Worm (Caenorhabditis elegans) whole organism, young adult: ENCODE measurements around the gene C34H4.5.
A peak's percentile ranks its signal among the peaks of the same experiment; 100 is the strongest.

ENCODE experiments used
- B0261.1 ChIP-seq: sonication (generic microtip); optimal IDR thresholded peaks from 2 replicates; lab custom pipeline; 2016; ENCODE audit warnings: mild to moderate bottlenecking, missing genetic modification characterization, moderate library complexity, missing compliant biosample characterization
- F33H1.4 ChIP-seq: fragments of 200-800 bp; sonication (Bioruptor generic); IDR thresholded peaks from 2 replicates; pipeline ENCODE4 v1.3.6; 2022; ENCODE audit warnings: missing genetic modification reagents, missing genetic modification characterization, missing compliant biosample characterization
- F57C9.4 ChIP-seq: sonication (generic microtip); optimal IDR thresholded peaks from 2 replicates; lab custom pipeline; 2017; ENCODE audit warnings: mild to moderate bottlenecking, missing genetic modification characterization, missing compliant biosample characterization
- K11D2.4 ChIP-seq: fragments of 200-800 bp; sonication (Bioruptor generic); IDR thresholded peaks from 2 replicates; pipeline ENCODE4 v1.3.6; 2022; ENCODE audit warnings: missing genetic modification reagents, missing genetic modification characterization, missing compliant biosample characterization
- K12H6.12 ChIP-seq: fragments of 200-800 bp; sonication (Bioruptor generic); optimal IDR thresholded peaks from 2 replicates; lab custom pipeline; 2018; ENCODE audit warnings: mild to moderate bottlenecking, missing genetic modification characterization, missing compliant biosample characterization
- T26A5.8 ChIP-seq: sonication (generic microtip); optimal IDR thresholded peaks from 2 replicates; lab custom pipeline; 2016; ENCODE audit warnings: missing genetic modification characterization, missing compliant biosample characterization
- Y53G8AR.9 ChIP-seq: fragments of 200-800 bp; sonication (Bioruptor generic); conservative IDR thresholded peaks from 2 replicates; pipeline ENCODE4 v1.3.6; 2022; ENCODE audit warnings: missing genetic modification reagents, missing genetic modification characterization, missing compliant biosample characterization
- Y67H2A.10 ChIP-seq: fragments of 200-800 bp; sonication (Bioruptor generic); conservative IDR thresholded peaks from 2 replicates; pipeline ENCODE4 v1.3.6; 2022; ENCODE audit warnings: missing genetic modification reagents, missing genetic modification characterization, missing compliant biosample characterization
- akir-1 ChIP-seq: fragments of 200-800 bp; sonication (Bioruptor generic); optimal IDR thresholded peaks from 2 replicates; lab custom pipeline; 2018; ENCODE audit warnings: mild to moderate bottlenecking, missing genetic modification characterization, moderate library complexity, missing compliant biosample characterization
- aptf-2 ChIP-seq: fragments of 200-800 bp; sonication (Bioruptor generic); conservative IDR thresholded peaks from 2 replicates; pipeline ENCODE4 v1.3.6; 2022; ENCODE audit warnings: missing genetic modification reagents, missing genetic modification characterization, missing compliant biosample characterization
- athp-1 ChIP-seq: sonication (generic microtip); optimal IDR thresholded peaks from 2 replicates; lab custom pipeline; 2017; ENCODE audit warnings: mild to moderate bottlenecking, missing genetic modification characterization, missing compliant biosample characterization
- attf-5 ChIP-seq: fragments of 200-800 bp; sonication (Bioruptor generic); optimal IDR thresholded peaks from 2 replicates; lab custom pipeline; 2018; ENCODE audit warnings: mild to moderate bottlenecking, missing genetic modification characterization, missing compliant biosample characterization
- bed-1 ChIP-seq: fragments of 200-800 bp; sonication (Bioruptor generic); IDR thresholded peaks from 2 replicates; pipeline ENCODE4 v1.3.6; 2022; ENCODE audit warnings: missing genetic modification reagents, missing genetic modification characterization, missing compliant biosample characterization
- bed-2 ChIP-seq: fragments of 200-800 bp; sonication (Bioruptor generic); IDR thresholded peaks from 2 replicates; pipeline ENCODE4 v1.3.6; 2022; ENCODE audit warnings: missing genetic modification reagents, missing genetic modification characterization, missing compliant biosample characterization
- cebp-1 ChIP-seq, 2 experiments: fragments of 200-800 bp in 1 of 2; sonication (Bioruptor generic) in 1 of 2; sonication (generic microtip) in 1 of 2; IDR thresholded peaks in 1 of 2; optimal IDR thresholded peaks in 1 of 2; 2 replicates each; pipeline versions ENCODE4 v1.3.6 to Lab custom; 2017 to 2022; ENCODE audit warnings: missing compliant biosample characterization in 2 of 2, missing genetic modification characterization in 2 of 2, mild to moderate bottlenecking in 1 of 2, missing genetic modification reagents in 1 of 2, moderate library complexity in 1 of 2
- ceh-27 ChIP-seq: fragments of 200-800 bp; sonication (Bioruptor generic); optimal IDR thresholded peaks from 2 replicates; lab custom pipeline; 2018; ENCODE audit warnings: mild to moderate bottlenecking, missing genetic modification characterization, moderate library complexity, missing compliant biosample characterization
- ceh-79 ChIP-seq: sonication (generic microtip); optimal IDR thresholded peaks from 2 replicates; lab custom pipeline; 2017; ENCODE audit warnings: mild to moderate bottlenecking, missing genetic modification characterization, missing compliant biosample characterization
- ceh-91 ChIP-seq: fragments of 200-800 bp; sonication (Bioruptor generic); IDR thresholded peaks from 2 replicates; pipeline ENCODE4 v1.3.6; 2022; ENCODE audit warnings: missing genetic modification reagents, missing genetic modification characterization, missing compliant biosample characterization
- dox-1 ChIP-seq: fragments of 200-800 bp; sonication (Bioruptor generic); IDR thresholded peaks from 2 replicates; pipeline ENCODE4 v1.3.6; 2022; ENCODE audit warnings: missing genetic modification reagents, missing genetic modification characterization, missing compliant biosample characterization
- dpff-1 ChIP-seq: sonication (generic microtip); optimal IDR thresholded peaks from 2 replicates; lab custom pipeline; 2017; ENCODE audit warnings: mild to moderate bottlenecking, missing genetic modification characterization, missing compliant biosample characterization
- dpl-1 ChIP-seq: fragments of 150-350 bp; optimal IDR thresholded peaks from 2 replicates; lab custom pipeline; 2014; ENCODE audit warnings: missing biosample characterization, missing genetic modification reagents, missing genetic modification characterization
- efl-1 ChIP-seq: fragments of 150-350 bp; optimal IDR thresholded peaks from 2 replicates; lab custom pipeline; 2014; ENCODE audit warnings: missing biosample characterization, missing genetic modification reagents, missing genetic modification characterization
- fkh-3 ChIP-seq: sonication (generic microtip); optimal IDR thresholded peaks from 2 replicates; lab custom pipeline; 2016; ENCODE audit warnings: mild to moderate bottlenecking, missing genetic modification characterization, missing compliant biosample characterization
- gei-17 ChIP-seq: fragments of 200-800 bp; sonication (Bioruptor generic); optimal IDR thresholded peaks from 2 replicates; lab custom pipeline; 2018; ENCODE audit warnings: mild to moderate bottlenecking, missing genetic modification characterization, missing compliant biosample characterization
- hlh-12 ChIP-seq: sonication (generic microtip); optimal IDR thresholded peaks from 2 replicates; lab custom pipeline; 2016; ENCODE audit warnings: missing genetic modification characterization, missing compliant biosample characterization
- hmg-1.2 ChIP-seq: fragments of 200-800 bp; sonication (Bioruptor generic); IDR thresholded peaks from 2 replicates; pipeline ENCODE4 v1.3.6; 2022; ENCODE audit warnings: missing genetic modification reagents, missing genetic modification characterization, missing compliant biosample characterization
- lin-40 ChIP-seq: sonication (generic microtip); optimal IDR thresholded peaks from 2 replicates; lab custom pipeline; 2016; ENCODE audit warnings: missing genetic modification characterization, mild to moderate bottlenecking, missing compliant biosample characterization, missing genotype, missing genetic modification reagents
- lin-54 ChIP-seq: fragments of 200-800 bp; sonication (Bioruptor generic); optimal IDR thresholded peaks from 2 replicates; lab custom pipeline; 2018; ENCODE audit warnings: mild to moderate bottlenecking, missing genetic modification characterization, missing compliant biosample characterization
- lsl-1 ChIP-seq: fragments of 200-800 bp; sonication (Bioruptor generic); optimal IDR thresholded peaks from 2 replicates; lab custom pipeline; 2018; ENCODE audit warnings: mild to moderate bottlenecking, missing genetic modification characterization, moderate library complexity, missing compliant biosample characterization
- lsy-27 ChIP-seq: sonication (generic microtip); optimal IDR thresholded peaks from 2 replicates; lab custom pipeline; 2017; ENCODE audit warnings: missing genetic modification characterization, mild to moderate bottlenecking, missing compliant biosample characterization, antibody characterized with exemption, missing genotype, borderline replicate concordance; ENCODE audit not compliant: insufficient read depth
- madf-6 ChIP-seq: fragments of 200-800 bp; sonication (Bioruptor generic); IDR thresholded peaks from 2 replicates; pipeline ENCODE4 v1.3.6; 2022; ENCODE audit warnings: missing genetic modification reagents, missing genetic modification characterization, missing compliant biosample characterization
- madf-8 ChIP-seq: fragments of 200-800 bp; sonication (Bioruptor generic); conservative IDR thresholded peaks from 2 replicates; pipeline ENCODE4 v1.3.6; 2022; ENCODE audit warnings: missing genetic modification reagents, missing genetic modification characterization, missing compliant biosample characterization
- mcd-1 ChIP-seq: fragments of 200-800 bp; sonication (Bioruptor generic); IDR thresholded peaks from 2 replicates; pipeline ENCODE4 v1.3.6; 2022; ENCODE audit warnings: missing genetic modification reagents, missing genetic modification characterization, missing compliant biosample characterization
- nhr-179 ChIP-seq: sonication (generic microtip); optimal IDR thresholded peaks from 2 replicates; lab custom pipeline; 2016; ENCODE audit warnings: mild to moderate bottlenecking, missing genetic modification characterization, missing compliant biosample characterization
- rpc-1 ChIP-seq, 2 experiments: fragments of 150-350 bp in 1 of 2; sonication (generic microtip) in 1 of 2; optimal IDR thresholded peaks; 2 replicates each; lab custom pipeline; 2014 to 2018; ENCODE audit warnings: missing biosample characterization in 1 of 2, missing genetic modification characterization in 1 of 2, missing genetic modification reagents in 1 of 2, missing genotype in 1 of 2
- sea-2 ChIP-seq: fragments of 200-800 bp; sonication (Bioruptor generic); IDR thresholded peaks from 2 replicates; pipeline ENCODE4 v1.3.6; 2022; ENCODE audit warnings: missing genetic modification characterization, missing compliant biosample characterization
- snpc-3.4 ChIP-seq: sonication (generic microtip); optimal IDR thresholded peaks from 2 replicates; lab custom pipeline; 2017; ENCODE audit warnings: missing genetic modification characterization, mild to moderate bottlenecking, missing compliant biosample characterization, antibody characterized with exemption, moderate library complexity, missing genotype, missing genetic modification reagents
- snpc-4 ChIP-seq, 5 experiments: fragments of 150-350 bp in 1 of 5; sonication (generic microtip) in 4 of 5; optimal IDR thresholded peaks; 2 replicates each; lab custom pipeline; 2014 to 2018; ENCODE audit warnings: missing genetic modification characterization in 5 of 5, missing biosample characterization in 3 of 5, antibody characterized with exemption in 2 of 5, mild to moderate bottlenecking in 2 of 5, missing compliant biosample characterization in 2 of 5, missing genotype in 2 of 5, moderate library complexity in 2 of 5, missing genetic modification reagents in 1 of 5
- sptf-2 ChIP-seq: fragments of 200-800 bp; sonication (Bioruptor generic); optimal IDR thresholded peaks from 2 replicates; lab custom pipeline; 2018; ENCODE audit warnings: mild to moderate bottlenecking, missing genetic modification characterization, missing compliant biosample characterization
- tbp1 ChIP-seq: fragments of 200-800 bp; sonication (Bioruptor generic); optimal IDR thresholded peaks from 2 replicates; lab custom pipeline; 2018; ENCODE audit warnings: mild to moderate bottlenecking, missing genetic modification characterization, missing compliant biosample characterization
- tlf-1 ChIP-seq: fragments of 200-800 bp; sonication (Bioruptor generic); optimal IDR thresholded peaks from 2 replicates; lab custom pipeline; 2018; ENCODE audit warnings: mild to moderate bottlenecking, missing genetic modification characterization, missing compliant biosample characterization
- xnd-1 ChIP-seq: sonication (generic microtip); optimal IDR thresholded peaks from 2 replicates; lab custom pipeline; 2016; ENCODE audit warnings: missing genotype, missing genetic modification reagents, missing genetic modification characterization, missing compliant biosample characterization
- ztf-18 ChIP-seq: sonication (generic microtip); optimal IDR thresholded peaks from 2 replicates; lab custom pipeline; 2016; ENCODE audit warnings: missing genotype, mild to moderate bottlenecking, missing genetic modification characterization, missing compliant biosample characterization
- ztf-25 ChIP-seq: fragments of 200-800 bp; sonication (Bioruptor generic); IDR thresholded peaks from 2 replicates; pipeline ENCODE4 v1.3.6; 2022; ENCODE audit warnings: missing genetic modification reagents, missing genetic modification characterization, missing compliant biosample characterization
- ztf-26 ChIP-seq: sonication (generic microtip); optimal IDR thresholded peaks from 2 replicates; lab custom pipeline; 2017; ENCODE audit warnings: missing genetic modification characterization, missing compliant biosample characterization

C34H4.5 gene

DNA sequence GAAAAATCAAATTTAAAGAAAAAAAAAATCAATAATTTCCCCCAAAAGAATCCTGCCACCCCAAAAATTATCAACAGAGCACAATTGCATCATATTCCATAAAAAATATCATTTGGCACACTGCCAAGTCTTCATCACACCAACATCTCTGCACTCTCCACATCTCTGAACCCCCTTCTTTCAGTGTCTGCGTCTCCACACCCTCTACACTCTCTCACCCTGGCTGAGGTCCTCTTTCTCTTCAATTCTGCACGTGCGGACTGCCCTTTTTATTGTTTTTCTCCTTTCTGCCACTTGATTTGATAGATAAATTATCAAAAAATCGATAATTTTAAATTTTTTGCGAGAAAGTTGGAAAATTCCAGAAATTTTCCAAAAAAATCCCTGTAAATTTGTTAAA, 52.6 kb downstream of the C34H4.5 start, which contains the start of gene hxk-3:
Gene hxk-3 (plus strand): TSS at position 179 of the 400 bp plus-strand sequence.
- no peak for TF ChIP-seq ztf-25 (GFP tag; lab: Robert Waterston, UW)
- no peak for TF ChIP-seq cebp-1 (GFP tag; IDR thresholded peaks at IDR 0.05; lab: Robert Waterston, UW)
- peak; percentile 44 for TF ChIP-seq cebp-1 (tag; optimal IDR thresholded peaks at IDR 0.05; lab: Kevin White, UChicago)
- TF ChIP-seq lin-40 (tag; lab: Kevin White, UChicago): peak; percentile 34
- TF ChIP-seq lin-54: peak; percentile 22
- peak; percentile 33 for TF ChIP-seq K12H6.12 (tag; lab: Kevin White, UChicago)
- no peak for TF ChIP-seq snpc-4 (GFP tag; optimal IDR thresholded peaks at IDR 0.05; lab: Kevin White, UChicago)
- peak in 1 of 4 experiments; percentile 24 for TF ChIP-seq snpc-4 (tag; optimal IDR thresholded peaks at IDR 0.05; lab: Kevin White, UChicago)
- TF ChIP-seq bed-1 (GFP tag; lab: Robert Waterston, UW): no peak
- no peak for TF ChIP-seq hlh-12 (tag; lab: Kevin White, UChicago)
- TF ChIP-seq hmg-1.2 (GFP tag; lab: Robert Waterston, UW): peak; percentile 97
- TF ChIP-seq mcd-1 (GFP tag; lab: Robert Waterston, UW): peak; percentile 65
- no peak for TF ChIP-seq aptf-2 (GFP tag; lab: Robert Waterston, UW)
- TF ChIP-seq ceh-27: peak; percentile 49
- peak; percentile 1 for TF ChIP-seq athp-1 (tag; lab: Kevin White, UChicago)
- TF ChIP-seq dox-1 (GFP tag; lab: Robert Waterston, UW): peak; percentile 51
- TF ChIP-seq ztf-18 (tag; lab: Kevin White, UChicago): peak; percentile 26
- peak; percentile 55 for TF ChIP-seq ztf-26 (tag; lab: Kevin White, UChicago)
- peak; percentile 56 for TF ChIP-seq attf-5 (GFP tag; lab: Kevin White, UChicago)
- peak; percentile 2 for TF ChIP-seq tbp1 (GFP tag; lab: Kevin White, UChicago)
- TF ChIP-seq xnd-1 (tag; lab: Kevin White, UChicago): no peak

DNA sequence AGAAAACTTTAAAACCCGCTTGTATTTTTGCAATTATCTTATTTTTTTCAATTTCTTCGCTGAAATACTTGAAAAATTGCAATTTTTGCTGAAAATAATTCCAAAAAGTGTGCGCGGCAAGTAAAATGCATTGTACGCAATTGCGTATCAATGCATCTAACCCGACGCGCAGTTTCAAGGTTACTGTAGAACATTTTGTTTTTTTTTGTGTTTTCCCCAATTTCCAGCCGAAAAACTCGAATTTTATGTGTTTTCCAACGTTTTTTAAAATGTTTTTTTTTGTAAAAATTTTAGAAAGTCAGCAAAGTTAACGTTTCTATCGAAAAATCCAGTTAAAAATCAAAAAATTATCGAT, 53.4 kb downstream of the C34H4.5 start:
- TF ChIP-seq K12H6.12 (tag; lab: Kevin White, UChicago) (no peak), F57C9.4 (tag; lab: Kevin White, UChicago) (no peak), tlf-1 (GFP tag; lab: Kevin White, UChicago) (no peak), T26A5.8 (tag; lab: Kevin White, UChicago) (no peak), Y67H2A.10 (no peak), dpl-1 (GFP tag; lab: Kevin White, UChicago) (no peak), xnd-1 (tag; lab: Kevin White, UChicago) (peak; percentile 67), rpc-1 (optimal IDR thresholded peaks at IDR 0.05; lab: Kevin White, UChicago) (no peak), rpc-1 (tag; optimal IDR thresholded peaks at IDR 0.05; lab: Kevin White, UChicago) (no peak), athp-1 (tag; lab: Kevin White, UChicago) (peak; percentile 77), efl-1 (no peak), akir-1 (GFP tag; lab: Kevin White, UChicago) (no peak), ceh-79 (tag; lab: Kevin White, UChicago) (no peak), mcd-1 (GFP tag; lab: Robert Waterston, UW) (no peak), nhr-179 (tag; lab: Kevin White, UChicago) (no peak), hlh-12 (tag; lab: Kevin White, UChicago) (no peak), B0261.1 (tag; lab: Kevin White, UChicago) (no peak), bed-2 (GFP tag; lab: Robert Waterston, UW) (no peak), Y53G8AR.9 (GFP tag; lab: Robert Waterston, UW) (no peak), fkh-3 (tag; lab: Kevin White, UChicago) (no peak), F33H1.4 (peak; percentile 44; the same call in 1 of the 2 replicates), madf-6 (peak; percentile 75), snpc-3.4 (peak; percentile 19), K11D2.4 (no peak), gei-17 (GFP tag; lab: Kevin White, UChicago) (no peak), sptf-2 (GFP tag; lab: Kevin White, UChicago) (no peak), lsy-27 (no peak), sea-2 (GFP tag; lab: Robert Waterston, UW) (no peak), lsl-1 (GFP tag; lab: Kevin White, UChicago) (peak; percentile 82), madf-8 (peak; percentile 20; the same call in 1 of the 2 replicates), dpff-1 (no peak), ceh-91 (GFP tag; lab: Robert Waterston, UW) (no peak)
- TF ChIP-seq, all 124 proteins: peak for 7
